Worm (Caenorhabditis elegans) whole organism, early embryonic: ENCODE data around the gene clec-171.

ENCODE experiments used
- ama-1 ChIP-seq: fragments of 150-350 bp; optimal IDR thresholded peaks from 2 replicates; lab custom pipeline; 2014
- ceh-13 ChIP-seq: fragments of 200-800 bp; sonication (Bioruptor generic); optimal IDR thresholded peaks from 2 replicates; lab custom pipeline; 2018; ENCODE audit warnings: mild to moderate bottlenecking, missing genetic modification characterization, missing compliant biosample characterization
- hnd-1 ChIP-seq: sonication (generic microtip); optimal IDR thresholded peaks from 2 replicates; lab custom pipeline; 2016; ENCODE audit warnings: missing genetic modification characterization, missing compliant biosample characterization
- tbx-11 ChIP-seq: fragments of 200-800 bp; sonication (Bioruptor generic); IDR thresholded peaks from 2 replicates; pipeline ENCODE4 v1.3.6; 2022; ENCODE audit warnings: missing genetic modification characterization, missing compliant biosample characterization
- tbx-37 ChIP-seq: fragments of 200-800 bp; sonication (Bioruptor generic); conservative IDR thresholded peaks from 2 replicates; pipeline ENCODE4 v1.3.6; 2022; ENCODE audit warnings: missing genetic modification reagents, missing genetic modification characterization, missing compliant biosample characterization

- TF ChIP-seq ama-1 (lab: Kevin White, UChicago) = no peak
- no peak for TF ChIP-seq tbx-37 (GFP tag; lab: Robert Waterston, UW)
- TF ChIP-seq hnd-1 (tag; lab: Kevin White, UChicago) = no peak
- TF ChIP-seq tbx-11 (GFP tag; lab: Robert Waterston, UW) = no peak
- no peak for TF ChIP-seq ceh-13 (GFP tag; lab: Kevin White, UChicago)
Observed at ce11 chrIV:1459826-1460489, 32.8 kb upstream of the clec-171 start.
